Worm (Caenorhabditis elegans): ENCODE measurements around the gene R05G6.1.

DNA sequence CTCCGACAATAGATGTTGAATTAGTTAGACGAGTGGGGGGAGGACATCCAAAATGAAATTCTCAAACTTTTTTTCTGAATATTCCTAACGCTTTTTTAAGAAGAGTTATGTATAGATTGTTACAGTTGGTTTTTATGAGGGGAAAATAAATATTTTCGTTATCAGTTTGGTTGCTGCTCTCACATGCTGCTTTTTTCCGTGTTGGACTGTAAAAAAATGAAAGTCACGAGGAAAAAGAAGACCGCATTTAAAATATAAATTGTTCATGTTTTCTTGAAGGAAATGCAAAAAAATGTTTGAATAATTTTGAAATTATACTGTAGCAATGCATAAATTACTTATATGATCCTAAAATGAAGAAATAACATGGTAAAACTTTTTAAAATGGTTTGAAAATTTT lies 11.6 kb upstream of the R05G6.1 start:
- no peak for TF ChIP-seq flt-1 (GFP tag; IDR thresholded peaks at IDR 0.05)
- no peak for TF ChIP-seq cog-1 (tag; optimal IDR thresholded peaks at IDR 0.05)
- no peak for TF ChIP-seq ztf-29 (GFP tag; IDR thresholded peaks at IDR 0.05)
- no peak for TF ChIP-seq tab-1 (GFP tag; IDR thresholded peaks at IDR 0.05)
- no peak for TF ChIP-seq ref-1 (GFP tag; conservative IDR thresholded peaks at IDR 0.05)
- no peak for TF ChIP-seq med-1 (GFP tag; optimal IDR thresholded peaks at IDR 0.05; ENCODE audit: insufficient read depth)
- TF ChIP-seq klf-2 (GFP tag; conservative IDR thresholded peaks at IDR 0.05), result no peak
- no peak for TF ChIP-seq ztf-23 (GFP tag; IDR thresholded peaks at IDR 0.05)
